Worm (Caenorhabditis elegans) whole organism, early embryonic: ENCODE results near the gene cul-2.

Source experiments
- B0310.2 ChIP-seq: sonication (generic microtip); optimal IDR thresholded peaks from 2 replicates; lab custom pipeline; 2016; ENCODE audit warnings: mild to moderate bottlenecking, missing genetic modification characterization, missing compliant biosample characterization
- ama-1 ChIP-seq: fragments of 150-350 bp; optimal IDR thresholded peaks from 2 replicates; lab custom pipeline; 2014
- ets-7 ChIP-seq: sonication (generic microtip); optimal IDR thresholded peaks from 2 replicates; lab custom pipeline; 2016; ENCODE audit warnings: missing genotype, missing genetic modification characterization, missing compliant biosample characterization
- flt-1 ChIP-seq: fragments of 200-800 bp; sonication (Bioruptor generic); IDR thresholded peaks from 2 replicates; pipeline ENCODE4 v1.3.6; 2022; ENCODE audit warnings: missing genetic modification characterization, missing compliant biosample characterization
- hmbx-1 ChIP-seq: sonication (generic microtip); optimal IDR thresholded peaks from 2 replicates; lab custom pipeline; 2016; ENCODE audit warnings: mild to moderate bottlenecking, missing genetic modification characterization, missing compliant biosample characterization
- hmg-4 ChIP-seq: fragments of 200-800 bp; sonication (Bioruptor generic); optimal IDR thresholded peaks from 2 replicates; lab custom pipeline; 2018; ENCODE audit warnings: mild to moderate bottlenecking, missing genetic modification characterization, missing compliant biosample characterization
- tbx-11 ChIP-seq: fragments of 200-800 bp; sonication (Bioruptor generic); IDR thresholded peaks from 2 replicates; pipeline ENCODE4 v1.3.6; 2022; ENCODE audit warnings: missing genetic modification characterization, missing compliant biosample characterization
- tra-4 ChIP-seq: sonication (generic microtip); optimal IDR thresholded peaks from 2 replicates; lab custom pipeline; 2017; ENCODE audit warnings: missing genetic modification characterization, missing compliant biosample characterization

ce11 chrIII:13709122-13709521 lies 22.1 kb downstream of the cul-2 start:
- no peak for TF ChIP-seq B0310.2 (tag; lab: Kevin White, UChicago)
- TF ChIP-seq ets-7: no peak
- no peak for TF ChIP-seq tbx-11 (GFP tag; lab: Robert Waterston, UW)
- TF ChIP-seq ama-1 (lab: Kevin White, UChicago): no peak
- TF ChIP-seq hmbx-1 (tag; lab: Kevin White, UChicago): no peak
- no peak for TF ChIP-seq tra-4 (tag; lab: Kevin White, UChicago)
- TF ChIP-seq flt-1 (GFP tag; lab: Robert Waterston, UW): no peak
- TF ChIP-seq hmg-4 (GFP tag; lab: Kevin White, UChicago): no peak
